Fruit fly (Drosophila melanogaster) whole organism: ENCODE results near the gene CG44362.

Experiments used
- CG8478 ChIP-seq: fragments of >200 bp; optimal IDR thresholded peaks from 2 replicates; lab custom pipeline; 2018; ENCODE audit warnings: inconsistent platforms
- Dll ChIP-seq: fragments of >200 bp; optimal IDR thresholded peaks from 2 replicates; lab custom pipeline; 2017
- EcR ChIP-seq, 2 experiments: fragments of >200 bp; optimal IDR thresholded peaks; 2 replicates each; lab custom pipeline; 2017; ENCODE audit warnings: missing biosample characterization in 2 of 2, missing genetic modification characterization in 2 of 2, missing genetic modification reagents in 2 of 2
- pan ChIP-seq: fragments of >200 bp; optimal IDR thresholded peaks from 2 replicates; lab custom pipeline; 2017
- psq ChIP-seq: fragments of >200 bp; optimal IDR thresholded peaks from 2 replicates; lab custom pipeline; 2017
- usp ChIP-seq: fragments of >200 bp; optimal IDR thresholded peaks from 2 replicates; lab custom pipeline; 2017; ENCODE audit warnings: missing biosample characterization, missing genetic modification characterization, mixed read lengths

Gene CG44362

DNA sequence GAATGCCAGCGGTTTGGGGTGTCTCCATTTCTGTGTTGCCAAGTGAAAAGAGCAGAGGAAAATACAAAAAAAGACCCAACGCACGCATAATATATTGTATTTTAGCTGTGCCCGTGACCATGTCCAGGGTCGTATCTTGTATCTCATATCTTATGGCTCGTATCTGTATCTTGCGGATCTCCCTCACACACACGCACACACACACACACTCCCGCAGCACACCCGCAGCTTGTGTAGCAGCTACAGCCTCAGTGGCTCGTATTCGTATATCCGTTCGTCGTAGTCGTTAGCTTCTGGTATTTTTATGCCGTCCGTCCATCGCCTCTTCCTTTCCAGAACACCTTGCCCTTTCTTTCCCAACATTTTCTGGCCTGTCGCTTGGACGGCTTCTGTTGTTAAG lies 13.1 kb upstream of the CG44362 start:
- no peak for TF ChIP-seq psq (lab: Kevin White, UChicago)
- TF ChIP-seq Dll (lab: Kevin White, UChicago) = no peak
- no peak for TF ChIP-seq EcR (GFP tag; optimal IDR thresholded peaks at IDR 0.05; lab: Kevin White, UChicago)
- no peak for TF ChIP-seq pan
- TF ChIP-seq CG8478 (lab: Kevin White, UChicago) = no peak
- no peak for TF ChIP-seq usp (GFP tag; lab: Kevin White, UChicago)

DNA sequence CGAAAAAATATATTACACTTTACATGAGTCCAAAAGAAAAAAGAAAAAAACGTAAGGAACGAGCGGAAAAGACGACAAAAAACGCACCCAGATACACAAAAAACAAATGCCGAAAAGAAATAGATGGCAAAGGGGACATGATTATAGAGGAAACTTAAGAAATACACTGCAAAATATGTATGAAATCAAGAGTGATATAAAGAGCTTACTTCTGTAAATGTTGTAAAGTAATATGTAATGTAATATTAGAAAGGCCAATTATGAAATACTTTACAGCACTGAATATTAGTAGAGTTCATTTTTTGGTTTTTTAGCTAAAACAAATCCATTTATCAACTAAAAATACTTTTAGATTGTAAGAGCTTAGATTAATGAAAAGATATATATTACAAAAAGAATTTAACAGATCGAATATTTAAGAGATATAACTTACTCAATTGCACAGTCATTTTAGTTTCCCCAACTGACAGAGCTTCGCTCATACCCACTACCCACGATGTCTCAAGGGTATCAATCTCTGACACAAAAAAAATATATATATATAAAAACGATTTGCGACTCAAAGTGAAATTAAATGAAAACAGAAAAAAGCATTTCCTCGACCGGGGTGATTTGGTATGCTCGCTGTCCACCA lies 12.4 kb upstream of the CG44362 start:
- TF ChIP-seq Dll (lab: Kevin White, UChicago) = no peak
- TF ChIP-seq EcR (GFP tag; optimal IDR thresholded peaks at IDR 0.05; lab: Kevin White, UChicago) = no peak
- TF ChIP-seq psq (lab: Kevin White, UChicago) = no peak

dm6 chr3L:11388964-11389625 lies 8.2 kb upstream of the CG44362 start:
- TF ChIP-seq Dll (lab: Kevin White, UChicago) (no peak), CG8478 (lab: Kevin White, UChicago) (no peak), pan (no peak), usp (GFP tag; lab: Kevin White, UChicago) (no peak), psq (lab: Kevin White, UChicago) (no peak), EcR (GFP tag; optimal IDR thresholded peaks at IDR 0.05; lab: Kevin White, UChicago) (no peak)

- TF ChIP-seq Dll (lab: Kevin White, UChicago) (no peak), pan (no peak), psq (lab: Kevin White, UChicago) (no peak), usp (GFP tag; lab: Kevin White, UChicago) (no peak)
Observed at dm6 chr3L:11393806-11394205, 3.5 kb upstream of the CG44362 start.

DNA sequence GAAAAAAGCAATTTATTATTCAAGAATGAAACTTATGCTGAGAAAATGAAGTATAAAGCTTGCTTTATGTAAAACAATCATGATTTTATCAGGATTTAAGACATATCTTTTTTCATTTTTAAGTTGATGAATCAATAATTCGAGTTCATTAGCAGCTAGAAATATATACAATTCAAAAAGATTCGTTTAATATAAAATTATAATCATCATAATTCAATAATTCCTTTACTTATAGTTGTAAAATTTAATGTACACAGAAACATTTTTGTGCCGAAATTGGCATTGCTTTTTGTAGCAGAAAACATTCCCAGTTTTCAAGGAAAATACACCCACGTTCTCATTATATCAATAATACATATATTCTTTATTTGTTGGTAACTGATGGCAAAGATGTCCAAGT lies 3.0 kb upstream of the CG44362 start, which contains the start of gene CG11726:
TSS of gene CG11726 (plus strand) at position 301 of the 400 bp plus-strand sequence.
- no peak for TF ChIP-seq EcR (GFP tag; optimal IDR thresholded peaks at IDR 0.05; lab: Kevin White, UChicago)
- TF ChIP-seq Dll (lab: Kevin White, UChicago) = no peak
- no peak for TF ChIP-seq usp (GFP tag; lab: Kevin White, UChicago)
- TF ChIP-seq CG8478 (lab: Kevin White, UChicago) = no peak
- no peak for TF ChIP-seq psq (lab: Kevin White, UChicago)
- no peak for TF ChIP-seq pan

DNA sequence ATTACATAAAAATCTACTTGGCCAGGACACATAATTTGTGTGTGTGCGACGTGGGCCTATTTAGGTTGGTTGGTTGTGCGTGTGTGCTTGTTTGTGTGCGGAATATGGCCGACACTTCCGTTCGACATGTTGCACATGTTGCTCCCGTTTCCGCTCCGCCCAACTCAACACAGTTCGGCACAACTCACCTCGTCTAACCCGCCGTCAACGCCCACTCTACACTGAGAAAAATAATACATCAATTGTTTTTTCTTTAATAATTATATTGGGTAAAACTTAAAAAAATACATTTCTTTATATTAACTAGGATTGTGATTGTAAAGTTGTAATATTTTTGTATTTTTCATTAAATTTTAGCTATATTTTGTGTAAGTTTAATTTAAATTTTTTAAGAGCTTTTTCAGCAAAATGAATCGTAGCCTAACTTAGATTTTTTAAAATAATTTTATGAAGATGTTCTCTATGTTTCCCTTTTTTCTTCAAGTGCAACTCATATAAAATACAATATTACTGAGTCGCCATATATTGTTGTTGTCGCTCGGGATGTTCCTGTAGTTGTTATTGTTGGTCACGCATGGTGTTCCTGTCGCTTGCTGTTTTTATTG lies 1.2 kb downstream of the CG44362 start:
- no peak for TF ChIP-seq pan
- no peak for TF ChIP-seq EcR (GFP tag; optimal IDR thresholded peaks at IDR 0.05; lab: Kevin White, UChicago)
- no peak for TF ChIP-seq usp (GFP tag; lab: Kevin White, UChicago)
- TF ChIP-seq psq (lab: Kevin White, UChicago) = no peak
- no peak for TF ChIP-seq Dll (lab: Kevin White, UChicago)
- TF ChIP-seq CG8478 (lab: Kevin White, UChicago) = no peak

- TF ChIP-seq Dll (lab: Kevin White, UChicago) (no peak), psq (lab: Kevin White, UChicago) (no peak), CG8478 (lab: Kevin White, UChicago) (no peak)
Observed at dm6 chr3L:11399437-11399836, 2.1 kb downstream of the CG44362 start.

dm6 chr3L:11400262-11400661 lies 2.9 kb downstream of the CG44362 start:
- TF ChIP-seq CG8478 (lab: Kevin White, UChicago) (no peak), EcR (GFP tag; optimal IDR thresholded peaks at IDR 0.05; lab: Kevin White, UChicago) (no peak)

DNA sequence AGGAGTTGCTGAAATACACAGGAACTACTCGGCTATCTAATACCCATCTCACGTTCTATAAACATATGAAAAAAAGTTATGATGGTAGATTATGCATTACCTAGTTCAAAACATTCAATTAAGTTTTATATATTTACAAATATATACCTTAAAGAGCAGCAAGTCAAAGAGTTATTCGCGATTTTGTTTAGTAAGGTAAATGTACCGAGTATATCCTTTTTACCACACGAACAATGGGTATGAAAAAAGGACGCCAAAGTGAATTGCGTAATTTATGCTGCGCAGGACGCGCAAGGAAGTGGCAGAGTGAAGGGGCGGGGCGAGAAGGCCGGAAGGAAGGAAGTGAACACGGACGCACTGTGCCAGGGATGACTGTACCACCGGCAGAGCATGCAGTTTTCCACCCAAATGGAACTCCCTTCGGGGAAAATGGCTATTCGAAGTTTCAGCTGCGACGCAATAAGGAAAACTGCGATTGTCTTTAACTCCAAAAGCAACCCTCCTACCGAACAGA lies 3.4 kb downstream of the CG44362 start:
- TF ChIP-seq pan = no peak
- no peak for TF ChIP-seq Dll (lab: Kevin White, UChicago)
- no peak for TF ChIP-seq psq (lab: Kevin White, UChicago)
- TF ChIP-seq CG8478 (lab: Kevin White, UChicago) = no peak
- TF ChIP-seq EcR (GFP tag; optimal IDR thresholded peaks at IDR 0.05; lab: Kevin White, UChicago) = no peak
- no peak for TF ChIP-seq usp (GFP tag; lab: Kevin White, UChicago)

dm6 chr3L:11402305-11402704 lies 5.0 kb downstream of the CG44362 start:
- TF ChIP-seq CG8478 (lab: Kevin White, UChicago) (no peak), psq (lab: Kevin White, UChicago) (no peak), pan (no peak), Dll (lab: Kevin White, UChicago) (no peak), EcR (GFP tag; optimal IDR thresholded peaks at IDR 0.05; lab: Kevin White, UChicago) (no peak), usp (GFP tag; lab: Kevin White, UChicago) (no peak)

dm6 chr3L:11403542-11403941 lies 6.2 kb downstream of the CG44362 start:
- TF ChIP-seq EcR (GFP tag; optimal IDR thresholded peaks at IDR 0.05; lab: Kevin White, UChicago) (no peak), pan (peak; percentile 40)
